Fruit fly (Drosophila melanogaster): Measurements from ENCODE around the gene red.
A peak's percentile ranks its signal among the peaks of the same experiment; 100 is the strongest.

Gene red

dm6 chr3R:14292307-14292711 lies 3.4 kb downstream of the red start:
- no peak for TF ChIP-seq psq (optimal IDR thresholded peaks at IDR 0.05)
- TF ChIP-seq EcR (GFP tag; optimal IDR thresholded peaks at IDR 0.05) = no peak
- no peak for TF ChIP-seq CG8478 (optimal IDR thresholded peaks at IDR 0.05)
- TF ChIP-seq Dll (optimal IDR thresholded peaks at IDR 0.05) = no peak

dm6 chr3R:14294397-14295018 lies 5.6 kb downstream of the red start:
- TF ChIP-seq CG8478 (optimal IDR thresholded peaks at IDR 0.05) = no peak
- no peak for TF ChIP-seq Dll (optimal IDR thresholded peaks at IDR 0.05)
- no peak for TF ChIP-seq pan (optimal IDR thresholded peaks at IDR 0.05)
- TF ChIP-seq psq (optimal IDR thresholded peaks at IDR 0.05) = no peak
- TF ChIP-seq usp (GFP tag; optimal IDR thresholded peaks at IDR 0.05) = no peak
- no peak for TF ChIP-seq EcR (GFP tag; optimal IDR thresholded peaks at IDR 0.05)

- TF ChIP-seq pan (optimal IDR thresholded peaks at IDR 0.05) (no peak), Dll (optimal IDR thresholded peaks at IDR 0.05) (no peak), psq (optimal IDR thresholded peaks at IDR 0.05) (no peak), usp (GFP tag; optimal IDR thresholded peaks at IDR 0.05) (no peak), CG8478 (optimal IDR thresholded peaks at IDR 0.05) (no peak), EcR (GFP tag; optimal IDR thresholded peaks at IDR 0.05) (no peak)
Observed at dm6 chr3R:14296126-14296525, 7.3 kb downstream of the red start.

dm6 chr3R:14296700-14297099 lies 7.8 kb downstream of the red start:
- TF ChIP-seq EcR (GFP tag; optimal IDR thresholded peaks at IDR 0.05) = no peak
- TF ChIP-seq Dll (optimal IDR thresholded peaks at IDR 0.05) = no peak
- TF ChIP-seq pan (optimal IDR thresholded peaks at IDR 0.05) = no peak
- no peak for TF ChIP-seq CG8478 (optimal IDR thresholded peaks at IDR 0.05)
- no peak for TF ChIP-seq usp (GFP tag; optimal IDR thresholded peaks at IDR 0.05)
- no peak for TF ChIP-seq psq (optimal IDR thresholded peaks at IDR 0.05)

dm6 chr3R:14297489-14297888 lies 8.6 kb downstream of the red start:
- no peak for TF ChIP-seq psq (optimal IDR thresholded peaks at IDR 0.05)
- no peak for TF ChIP-seq EcR (GFP tag; optimal IDR thresholded peaks at IDR 0.05)

DNA sequence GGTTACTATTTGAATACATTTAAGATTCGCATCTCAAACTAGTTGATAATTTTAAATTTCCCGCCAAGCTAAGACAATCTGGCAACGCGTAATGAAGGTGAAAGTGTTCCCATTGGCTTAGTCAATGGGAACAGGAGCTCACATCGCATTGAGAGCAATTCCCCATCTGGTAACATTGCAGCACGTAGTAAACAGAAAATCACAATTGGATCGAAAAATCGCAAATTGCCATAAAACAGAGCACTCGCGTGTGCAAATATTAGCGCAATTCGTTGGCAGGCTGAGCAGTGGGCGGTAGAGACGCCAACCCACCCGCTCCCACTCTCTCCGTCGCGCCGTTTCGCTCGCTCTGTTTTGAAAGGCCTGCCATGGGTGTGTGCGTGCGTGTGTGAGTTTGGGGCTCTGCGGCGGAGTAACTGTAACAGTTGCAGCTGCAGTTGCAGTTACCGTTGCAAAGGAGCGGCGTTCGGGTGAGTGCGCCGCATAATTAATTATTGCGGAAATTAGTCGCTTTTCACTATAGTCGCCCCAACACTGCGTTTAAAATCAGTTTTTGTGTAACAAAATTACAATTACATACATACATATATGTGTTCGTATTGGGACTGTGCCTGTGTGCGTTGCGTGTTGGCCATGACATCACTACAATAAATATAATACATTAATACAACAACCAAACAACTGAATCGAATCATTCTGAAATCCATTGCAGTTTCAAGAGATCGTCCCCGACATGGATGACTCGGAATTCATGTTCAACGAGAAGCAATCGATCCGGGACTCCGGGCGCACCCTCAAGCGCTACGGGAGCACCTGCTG lies 9.4 kb downstream of the red start:
- no peak for TF ChIP-seq CG8478 (optimal IDR thresholded peaks at IDR 0.05)
- TF ChIP-seq usp (GFP tag; optimal IDR thresholded peaks at IDR 0.05) = no peak
- no peak for TF ChIP-seq psq (optimal IDR thresholded peaks at IDR 0.05)
- no peak for TF ChIP-seq Dll (optimal IDR thresholded peaks at IDR 0.05)
- TF ChIP-seq EcR (GFP tag; optimal IDR thresholded peaks at IDR 0.05) = no peak
- TF ChIP-seq pan (optimal IDR thresholded peaks at IDR 0.05) = no peak

DNA sequence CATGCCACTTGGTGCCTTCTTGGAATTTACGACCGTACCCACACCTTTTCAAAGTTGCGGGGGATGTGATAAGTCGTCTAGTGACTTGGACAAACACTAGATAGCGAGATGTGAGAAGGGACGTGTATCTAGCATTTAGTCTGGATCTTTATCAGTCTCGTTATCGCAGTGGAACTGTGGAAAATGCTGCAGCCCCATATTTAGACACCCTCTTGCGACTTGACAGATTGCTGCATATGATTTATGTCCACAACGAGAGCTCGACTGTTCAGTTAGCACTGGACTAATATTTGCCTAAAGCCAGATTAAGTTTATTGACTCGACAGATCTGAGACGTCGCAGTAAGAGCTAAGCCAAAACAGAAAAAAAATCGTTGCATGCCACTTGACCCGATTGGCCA lies 11.0 kb downstream of the red start:
- TF ChIP-seq psq (optimal IDR thresholded peaks at IDR 0.05) (no peak), Dll (optimal IDR thresholded peaks at IDR 0.05) (no peak), usp (GFP tag; optimal IDR thresholded peaks at IDR 0.05) (no peak), EcR (GFP tag; optimal IDR thresholded peaks at IDR 0.05) (no peak), pan (optimal IDR thresholded peaks at IDR 0.05) (no peak), CG8478 (optimal IDR thresholded peaks at IDR 0.05) (no peak)

dm6 chr3R:14302128-14302527 lies 13.3 kb downstream of the red start, which contains the start of gene IFT54:
IFT54 (plus strand) TSS chr3R:14302428.
- no peak for TF ChIP-seq pan (optimal IDR thresholded peaks at IDR 0.05)

DNA sequence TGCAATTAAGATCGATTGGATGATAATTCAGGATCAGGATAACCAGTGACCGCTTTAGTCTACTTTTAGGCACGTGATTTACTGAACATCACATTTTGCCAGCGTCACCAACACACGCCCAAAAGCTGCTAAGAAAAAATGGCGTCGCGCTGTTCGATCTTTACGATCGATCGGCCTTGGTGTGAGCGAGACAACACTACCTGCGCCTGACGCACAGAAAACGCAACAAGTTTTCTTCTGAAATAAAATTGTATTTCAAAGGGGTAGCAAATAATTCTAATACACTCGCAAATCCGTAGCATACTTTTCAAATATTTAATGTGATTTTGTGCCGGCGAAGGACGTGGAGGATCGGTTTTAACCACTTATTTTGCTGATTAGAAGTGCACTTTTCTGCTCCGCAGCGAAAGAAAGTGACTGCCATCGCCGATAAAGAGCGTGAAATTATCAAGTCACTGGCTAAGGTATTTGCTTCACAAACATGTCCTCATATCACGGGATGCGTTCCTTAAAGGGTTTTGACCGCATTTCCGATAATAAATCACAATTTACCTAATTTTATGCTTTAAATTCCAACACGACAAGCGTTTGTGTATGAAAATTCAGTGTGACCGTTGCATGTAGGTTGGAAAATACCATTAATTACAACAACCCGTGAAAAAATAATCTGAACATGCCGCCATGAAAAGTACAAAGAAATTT lies 19.3 kb downstream of the red start:
- no peak for TF ChIP-seq usp (GFP tag; optimal IDR thresholded peaks at IDR 0.05)
- TF ChIP-seq CG8478 (optimal IDR thresholded peaks at IDR 0.05) = peak; percentile 22

DNA sequence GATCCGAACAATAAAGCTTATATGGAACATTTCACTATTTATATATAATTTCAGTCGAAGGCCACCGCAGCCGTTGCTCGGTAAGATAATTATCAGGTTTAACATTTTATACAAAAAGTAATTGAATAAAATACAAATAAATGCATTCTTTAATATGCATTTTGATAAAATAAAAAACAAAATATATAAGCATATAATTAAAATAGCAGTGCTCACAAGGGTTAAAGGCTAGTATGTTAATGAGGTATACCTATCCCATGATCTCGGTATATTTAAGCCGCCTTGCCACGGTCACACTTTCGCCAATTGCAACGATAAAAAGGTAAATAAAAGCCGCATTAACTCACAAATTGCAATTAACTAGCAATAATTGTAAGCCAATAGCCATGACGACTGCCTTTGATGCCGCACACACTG lies 19.9 kb downstream of the red start, which contains the start of gene Polr2I:
Gene Polr2I, plus strand, starts transcription at position 289 of the 417 bp plus-strand sequence.
- no peak for TF ChIP-seq psq (optimal IDR thresholded peaks at IDR 0.05)
- no peak for TF ChIP-seq CG8478 (optimal IDR thresholded peaks at IDR 0.05)
- no peak for TF ChIP-seq Dll (optimal IDR thresholded peaks at IDR 0.05)
- TF ChIP-seq usp (GFP tag; optimal IDR thresholded peaks at IDR 0.05) = no peak

DNA sequence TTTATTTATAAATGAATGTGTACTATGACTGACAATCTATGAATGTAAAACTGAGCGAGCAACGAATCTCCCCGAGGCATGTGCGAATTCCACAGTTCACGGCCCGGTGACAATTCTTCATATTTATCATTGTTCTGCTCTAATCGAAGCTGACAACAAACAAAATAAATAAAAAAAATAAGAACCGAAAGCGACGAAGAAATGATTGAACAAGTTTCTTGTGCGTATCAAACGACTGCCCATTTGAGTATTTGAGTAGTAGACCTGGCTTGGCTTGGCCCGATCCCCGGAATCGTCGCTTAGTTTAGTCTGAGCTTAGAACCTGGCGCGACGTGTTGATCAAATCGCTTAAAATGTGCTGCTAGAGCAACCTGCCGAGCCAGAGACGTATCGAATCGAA lies 21.2 kb downstream of the red start, which contains the start of gene CG31321:
Gene CG31321, plus strand, starts transcription at position 301 of the 400 bp plus-strand sequence.
- TF ChIP-seq psq (optimal IDR thresholded peaks at IDR 0.05) (no peak), CG8478 (optimal IDR thresholded peaks at IDR 0.05) (no peak), usp (GFP tag; optimal IDR thresholded peaks at IDR 0.05) (no peak), EcR (GFP tag; optimal IDR thresholded peaks at IDR 0.05) (no peak), pan (optimal IDR thresholded peaks at IDR 0.05) (no peak), Dll (optimal IDR thresholded peaks at IDR 0.05) (no peak)

- TF ChIP-seq EcR (GFP tag; optimal IDR thresholded peaks at IDR 0.05) (no peak), CG8478 (optimal IDR thresholded peaks at IDR 0.05) (no peak), psq (optimal IDR thresholded peaks at IDR 0.05) (no peak), pan (optimal IDR thresholded peaks at IDR 0.05) (no peak), usp (GFP tag; optimal IDR thresholded peaks at IDR 0.05) (no peak)
Observed at dm6 chr3R:14311027-14311426, 22.2 kb downstream of the red start.
